Worm (Caenorhabditis elegans) whole organism, midembryonic: ENCODE measurements around the gene dpf-6.

ENCODE experiments used
- T22C8.4 ChIP-seq: fragments of 200-800 bp; sonication (Bioruptor generic); IDR thresholded peaks from 2 replicates; pipeline ENCODE4 v1.3.6; 2022; ENCODE audit warnings: missing genetic modification characterization, missing compliant biosample characterization
- cog-1 ChIP-seq: sonication (generic microtip); optimal IDR thresholded peaks from 2 replicates; lab custom pipeline; 2016; ENCODE audit warnings: missing genetic modification characterization, missing compliant biosample characterization
- flt-1 ChIP-seq: fragments of 200-800 bp; sonication (Bioruptor generic); IDR thresholded peaks from 2 replicates; pipeline ENCODE4 v1.3.6; 2022; ENCODE audit warnings: missing genetic modification characterization, missing compliant biosample characterization
- klf-2 ChIP-seq: fragments of 200-800 bp; sonication (Bioruptor generic); conservative IDR thresholded peaks from 2 replicates; pipeline ENCODE4 v1.3.6; 2022; ENCODE audit warnings: missing genetic modification reagents, missing genetic modification characterization, missing compliant biosample characterization
- med-1 ChIP-seq: sonication (generic microtip); optimal IDR thresholded peaks from 2 replicates; lab custom pipeline; 2017; ENCODE audit warnings: missing genetic modification characterization, mild to moderate bottlenecking, missing compliant biosample characterization, antibody characterized with exemption, missing genetic modification reagents; ENCODE audit not compliant: insufficient read depth
- ref-1 ChIP-seq: fragments of 200-800 bp; sonication (Bioruptor generic); conservative IDR thresholded peaks from 2 replicates; pipeline ENCODE4 v1.3.6; 2022; ENCODE audit warnings: missing genetic modification reagents, missing genetic modification characterization, missing compliant biosample characterization
- tab-1 ChIP-seq: fragments of 200-800 bp; sonication (Bioruptor generic); IDR thresholded peaks from 2 replicates; pipeline ENCODE4 v1.3.6; 2022; ENCODE audit warnings: missing genetic modification characterization, missing compliant biosample characterization
- ztf-23 ChIP-seq: fragments of 200-800 bp; sonication (Bioruptor generic); IDR thresholded peaks from 2 replicates; pipeline ENCODE4 v1.3.6; 2022; ENCODE audit warnings: missing genetic modification reagents, missing genetic modification characterization, missing compliant biosample characterization
- ztf-29 ChIP-seq: fragments of 200-800 bp; sonication (Bioruptor generic); IDR thresholded peaks from 2 replicates; pipeline ENCODE4 v1.3.6; 2022; ENCODE audit warnings: missing genetic modification reagents, missing genetic modification characterization, missing compliant biosample characterization

Gene dpf-6

ce11 chrIII:8043784-8044183 is 5.7 kb downstream of the dpf-6 start:
- TF ChIP-seq cog-1: peak; percentile 100
- TF ChIP-seq klf-2 (GFP tag; lab: Robert Waterston, UW): peak; percentile 100
- TF ChIP-seq tab-1: peak; percentile 99
- peak; percentile 99 for TF ChIP-seq T22C8.4
- peak; percentile 73 for TF ChIP-seq med-1 (GFP tag; lab: Kevin White, UChicago)
- peak; percentile 100 for TF ChIP-seq ref-1 (GFP tag; lab: Robert Waterston, UW)
- TF ChIP-seq ztf-23 (GFP tag; lab: Robert Waterston, UW): peak; percentile 99
- TF ChIP-seq ztf-29: peak; percentile 99
- TF ChIP-seq flt-1 (GFP tag; lab: Robert Waterston, UW): peak; percentile 100

ce11 chrIII:8044187-8044586 is 6.1 kb downstream of the dpf-6 start, which contains the start of gene K12H4.5:
Gene K12H4.5, plus strand, starts transcription at chrIII:8044487.
- TF ChIP-seq klf-2 (GFP tag; lab: Robert Waterston, UW) (no peak), ztf-23 (GFP tag; lab: Robert Waterston, UW) (no peak), flt-1 (GFP tag; lab: Robert Waterston, UW) (no peak)

DNA sequence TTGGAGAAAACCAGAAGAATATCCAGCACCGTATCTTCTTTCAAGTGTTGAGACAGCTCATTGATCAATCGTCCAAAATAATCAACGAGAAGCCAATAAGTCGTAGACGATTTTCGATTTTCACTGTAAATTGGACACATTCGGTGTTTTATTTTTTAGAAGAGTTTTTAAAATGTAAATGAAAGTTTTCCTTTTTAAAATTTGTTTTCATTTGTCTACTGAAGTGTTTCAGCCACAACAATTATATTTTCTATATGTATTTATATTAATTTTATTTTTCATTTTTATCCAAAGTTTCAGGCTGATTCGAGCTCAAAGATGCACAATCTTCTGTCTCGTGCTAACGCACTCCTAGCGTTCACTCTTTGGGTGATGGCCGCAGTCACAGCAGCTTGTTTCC is 6.7 kb downstream of the dpf-6 start, which contains the start of gene spcs-3:
Gene spcs-3, plus strand, starts transcription at position 301 of the 400 bp plus-strand sequence.
- TF ChIP-seq T22C8.4 (no peak), cog-1 (no peak), ztf-23 (GFP tag; lab: Robert Waterston, UW) (no peak), flt-1 (GFP tag; lab: Robert Waterston, UW) (no peak), klf-2 (GFP tag; lab: Robert Waterston, UW) (no peak), ref-1 (GFP tag; lab: Robert Waterston, UW) (no peak)

ce11 chrIII:8045734-8046133 is 7.7 kb downstream of the dpf-6 start, which contains the start of gene K12H4.3:
Gene K12H4.3, plus strand, starts transcription at chrIII:8046034.
- TF ChIP-seq ztf-23 (GFP tag; lab: Robert Waterston, UW) (no peak), flt-1 (GFP tag; lab: Robert Waterston, UW) (no peak), ztf-29 (no peak), cog-1 (no peak), med-1 (GFP tag; lab: Kevin White, UChicago) (no peak), ref-1 (GFP tag; lab: Robert Waterston, UW) (no peak)

- no peak for TF ChIP-seq ztf-29
- no peak for TF ChIP-seq med-1 (GFP tag; lab: Kevin White, UChicago)
- no peak for TF ChIP-seq tab-1
- no peak for TF ChIP-seq T22C8.4
- no peak for TF ChIP-seq cog-1
- no peak for TF ChIP-seq ref-1 (GFP tag; lab: Robert Waterston, UW)
- TF ChIP-seq ztf-23 (GFP tag; lab: Robert Waterston, UW): no peak
- TF ChIP-seq flt-1 (GFP tag; lab: Robert Waterston, UW): no peak
- TF ChIP-seq klf-2 (GFP tag; lab: Robert Waterston, UW): no peak
Observed at ce11 chrIII:8047412-8047811, 9.4 kb downstream of the dpf-6 start, which contains the start of gene K12H4.2. Gene K12H4.2, plus strand, starts transcription at chrIII:8047712.

DNA sequence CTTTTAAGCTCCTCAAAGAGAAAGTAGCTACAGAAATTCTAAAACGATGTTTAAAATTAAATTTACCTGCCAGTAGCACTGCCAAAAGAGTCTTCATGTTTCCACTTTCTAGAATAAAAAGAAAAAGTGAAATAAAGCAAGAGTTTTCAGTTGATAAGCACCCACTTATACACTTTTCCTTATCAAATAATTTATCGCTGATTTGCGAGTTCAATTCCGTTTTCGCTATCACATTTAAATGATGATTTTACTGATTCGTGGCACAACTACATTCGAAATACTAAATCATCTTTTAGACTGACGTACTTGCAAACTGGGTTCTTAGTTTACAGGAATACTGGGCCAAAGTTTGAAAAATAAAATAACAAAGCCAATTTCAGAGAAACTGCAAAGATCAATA is 12.9 kb downstream of the dpf-6 start, which contains the start of gene K12H4.7:
Gene K12H4.7, minus strand, starts transcription at position 138 of the 400 bp plus-strand sequence.
- no peak for TF ChIP-seq klf-2 (GFP tag; lab: Robert Waterston, UW)
- no peak for TF ChIP-seq ztf-23 (GFP tag; lab: Robert Waterston, UW)
- no peak for TF ChIP-seq flt-1 (GFP tag; lab: Robert Waterston, UW)
- no peak for TF ChIP-seq ref-1 (GFP tag; lab: Robert Waterston, UW)
- TF ChIP-seq tab-1: no peak
- TF ChIP-seq T22C8.4: no peak
- no peak for TF ChIP-seq cog-1
- TF ChIP-seq med-1 (GFP tag; lab: Kevin White, UChicago): no peak
- no peak for TF ChIP-seq ztf-29

- no peak for TF ChIP-seq ref-1 (GFP tag; lab: Robert Waterston, UW)
- TF ChIP-seq ztf-23 (GFP tag; lab: Robert Waterston, UW): no peak
- no peak for TF ChIP-seq ztf-29
- no peak for TF ChIP-seq T22C8.4
- no peak for TF ChIP-seq flt-1 (GFP tag; lab: Robert Waterston, UW)
- no peak for TF ChIP-seq klf-2 (GFP tag; lab: Robert Waterston, UW)
- no peak for TF ChIP-seq cog-1
- no peak for TF ChIP-seq med-1 (GFP tag; lab: Kevin White, UChicago)
- no peak for TF ChIP-seq tab-1
Observed at ce11 chrIII:8051838-8052237, 13.8 kb downstream of the dpf-6 start.

- no peak for TF ChIP-seq ztf-23 (GFP tag; lab: Robert Waterston, UW)
- TF ChIP-seq flt-1 (GFP tag; lab: Robert Waterston, UW): no peak
Observed at ce11 chrIII:8061114-8061513, 23.1 kb downstream of the dpf-6 start.

DNA sequence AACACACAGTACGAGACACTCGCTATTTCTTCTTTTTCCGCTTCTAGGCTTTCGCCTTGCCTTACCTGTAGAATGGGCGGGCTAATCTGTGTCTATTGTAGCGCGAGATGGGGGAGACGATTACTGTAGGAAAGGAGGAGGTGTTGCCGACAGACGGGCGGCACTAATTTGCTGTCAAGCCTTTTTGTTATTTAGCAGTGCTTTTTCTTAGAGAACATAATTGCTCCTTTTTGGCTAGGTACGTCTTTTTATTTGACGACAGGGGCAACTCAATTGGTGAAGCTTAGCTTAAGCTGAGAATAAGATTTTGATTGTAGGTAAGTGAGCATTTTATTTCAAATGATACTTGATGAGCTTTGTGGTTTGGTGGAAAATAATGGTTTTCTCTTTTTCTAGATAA is 25.6 kb downstream of the dpf-6 start:
- no peak for TF ChIP-seq flt-1 (GFP tag; lab: Robert Waterston, UW)
- TF ChIP-seq ztf-29: 0 out of 2 replicates have a peak, but pooled peaks have one; percentile 31
- no peak for TF ChIP-seq cog-1

DNA sequence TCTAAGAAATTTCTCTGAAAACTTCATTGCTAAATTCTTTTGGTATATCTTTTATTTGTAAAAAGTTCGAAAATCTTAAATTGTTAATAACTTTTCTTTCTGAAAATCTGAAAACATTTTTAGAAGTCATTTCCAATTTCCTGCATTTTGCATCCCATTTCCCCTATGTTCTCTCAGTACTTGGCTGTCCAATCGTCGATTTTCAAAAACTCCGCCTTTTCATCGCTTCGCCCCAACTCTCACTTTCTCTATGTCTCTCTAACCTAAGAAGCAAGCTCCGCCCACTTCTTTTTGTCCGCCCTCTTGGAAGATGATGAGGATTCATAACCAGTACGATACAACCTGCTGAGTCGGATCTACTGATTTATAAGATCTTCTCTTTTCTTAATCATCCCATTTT is 27.1 kb downstream of the dpf-6 start:
- TF ChIP-seq T22C8.4 (no peak), flt-1 (GFP tag; lab: Robert Waterston, UW) (no peak), tab-1 (no peak), cog-1 (no peak), ztf-29 (no peak), med-1 (GFP tag; lab: Kevin White, UChicago) (no peak)

DNA sequence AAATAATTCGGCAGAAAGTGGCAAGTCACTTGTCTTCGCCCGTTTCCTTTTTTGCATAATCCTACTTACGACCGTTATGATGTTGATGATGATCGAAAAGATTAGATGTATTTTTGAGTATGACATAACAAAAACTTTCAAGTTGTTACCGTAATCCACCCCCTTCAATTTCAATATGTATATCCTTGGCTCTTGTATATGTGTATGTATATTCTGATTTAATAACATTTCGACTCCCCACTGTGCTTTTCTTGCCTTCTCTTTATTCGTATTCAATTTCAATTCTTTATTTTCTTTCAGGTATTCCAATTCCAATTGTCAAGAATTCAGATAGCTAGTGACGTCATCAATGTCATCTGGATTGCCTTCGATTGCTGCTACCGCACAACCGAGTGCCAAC is 28.9 kb downstream of the dpf-6 start, which contains the start of gene pros-1:
Gene pros-1, plus strand, starts transcription at position 301 of the 400 bp plus-strand sequence.
- no peak for TF ChIP-seq med-1 (GFP tag; lab: Kevin White, UChicago)
- no peak for TF ChIP-seq klf-2 (GFP tag; lab: Robert Waterston, UW)
- TF ChIP-seq ztf-29: no peak
- no peak for TF ChIP-seq T22C8.4
- no peak for TF ChIP-seq cog-1
- no peak for TF ChIP-seq ref-1 (GFP tag; lab: Robert Waterston, UW)
- no peak for TF ChIP-seq ztf-23 (GFP tag; lab: Robert Waterston, UW)
- no peak for TF ChIP-seq tab-1
- no peak for TF ChIP-seq flt-1 (GFP tag; lab: Robert Waterston, UW)
